Worm (Caenorhabditis elegans) whole organism, late embryonic: Measurements from ENCODE around the gene gpa-9.

Source experiments
- K02D7.2 ChIP-seq: sonication (generic microtip); optimal IDR thresholded peaks from 2 replicates; lab custom pipeline; 2017; ENCODE audit warnings: mild to moderate bottlenecking, missing genetic modification characterization, missing compliant biosample characterization
- ama-1 ChIP-seq: fragments of 150-350 bp; optimal IDR thresholded peaks from 2 replicates; lab custom pipeline; 2014
- ceh-34 ChIP-seq: sonication (generic microtip); optimal IDR thresholded peaks from 2 replicates; lab custom pipeline; 2016; ENCODE audit warnings: mild to moderate bottlenecking, missing genetic modification characterization, missing compliant biosample characterization
- dve-1 ChIP-seq: sonication (generic microtip); optimal IDR thresholded peaks from 2 replicates; lab custom pipeline; 2017; ENCODE audit warnings: antibody characterized with exemption, mild to moderate bottlenecking, missing genetic modification characterization, missing compliant biosample characterization
- elt-4 ChIP-seq: sonication (generic microtip); optimal IDR thresholded peaks from 2 replicates; lab custom pipeline; 2016; ENCODE audit warnings: missing genetic modification characterization, missing compliant biosample characterization
- fkh-10 ChIP-seq: fragments of 150-350 bp; optimal IDR thresholded peaks from 2 replicates; lab custom pipeline; 2014; ENCODE audit warnings: missing biosample characterization, missing genetic modification reagents, missing genetic modification characterization
- gmeb-2 ChIP-seq: sonication (generic microtip); optimal IDR thresholded peaks from 2 replicates; lab custom pipeline; 2016; ENCODE audit warnings: missing genetic modification characterization, inconsistent platforms, missing compliant biosample characterization
- hlh-30 ChIP-seq: sonication (generic microtip); optimal IDR thresholded peaks from 2 replicates; lab custom pipeline; 2017; ENCODE audit warnings: antibody characterized with exemption, missing genetic modification characterization, missing compliant biosample characterization; ENCODE audit not compliant: insufficient read depth
- mec-3 ChIP-seq: sonication (generic microtip); optimal IDR thresholded peaks from 2 replicates; lab custom pipeline; 2016; ENCODE audit warnings: borderline replicate concordance, missing genetic modification characterization, missing compliant biosample characterization
- pag-3 ChIP-seq: sonication (generic microtip); optimal IDR thresholded peaks from 2 replicates; lab custom pipeline; 2016; ENCODE audit warnings: missing compliant biosample characterization, missing genetic modification characterization, borderline replicate concordance
- tbx-2 ChIP-seq: sonication (generic microtip); optimal IDR thresholded peaks from 2 replicates; lab custom pipeline; 2016; ENCODE audit warnings: missing genetic modification characterization, missing compliant biosample characterization

- no peak for TF ChIP-seq tbx-2 (tag; lab: Kevin White, UChicago)
- no peak for TF ChIP-seq gmeb-2 (tag; lab: Kevin White, UChicago)
- TF ChIP-seq mec-3 (tag; lab: Kevin White, UChicago) = no peak
- no peak for TF ChIP-seq hlh-30
- TF ChIP-seq K02D7.2 (tag; lab: Kevin White, UChicago) = no peak
- no peak for TF ChIP-seq elt-4 (tag; lab: Kevin White, UChicago)
- no peak for TF ChIP-seq fkh-10 (GFP tag; lab: Kevin White, UChicago)
- no peak for TF ChIP-seq pag-3 (tag; lab: Kevin White, UChicago)
- TF ChIP-seq ama-1 (lab: Kevin White, UChicago) = no peak
- TF ChIP-seq ceh-34 (tag; lab: Kevin White, UChicago) = no peak
- no peak for TF ChIP-seq dve-1 (tag; lab: Kevin White, UChicago)
Observed at ce11 chrV:12608857-12609256, 40.3 kb downstream of the gpa-9 start, which contains the start of gene ZC116.5.
